Fruit fly (Drosophila melanogaster) whole organism, embryonic: ENCODE measurements around the gene CG34357.

ENCODE experiments used
- CG10321 ChIP-seq: fragments of 200-800 bp; sonication (Bioruptor generic); IDR thresholded peaks from 2 replicates; pipeline ENCODE4 v1.3.6; 2022; ENCODE audit warnings: missing biosample characterization, missing genetic modification characterization
- CG12236 ChIP-seq: fragments of 200-800 bp; sonication (Bioruptor generic); optimal IDR thresholded peaks from 2 replicates; lab custom pipeline; 2016; ENCODE audit warnings: missing biosample characterization, missing genetic modification characterization
- CG12391 ChIP-seq: fragments of 200-800 bp; sonication (Bioruptor generic); optimal IDR thresholded peaks from 3 replicates; lab custom pipeline; 2018; ENCODE audit warnings: missing biosample characterization, mild to moderate bottlenecking, missing genetic modification characterization, moderate library complexity
- CG13424 ChIP-seq: fragments of 200-800 bp; sonication (Bioruptor generic); optimal IDR thresholded peaks from 2 replicates; lab custom pipeline; 2019; ENCODE audit warnings: missing biosample characterization, mild to moderate bottlenecking, missing genetic modification characterization, moderate library complexity
- CG14710 ChIP-seq: fragments of 200-800 bp; sonication (Bioruptor generic); optimal IDR thresholded peaks from 3 replicates; lab custom pipeline; 2019; ENCODE audit warnings: missing biosample characterization, mild to moderate bottlenecking, missing genetic modification characterization, moderate library complexity
- CG15479 ChIP-seq: fragments of 200-800 bp; sonication (Bioruptor generic); optimal IDR thresholded peaks from 3 replicates; lab custom pipeline; 2019; ENCODE audit warnings: missing biosample characterization, mild to moderate bottlenecking, missing genetic modification characterization, moderate library complexity
- CG17328 ChIP-seq: fragments of 200-800 bp; sonication (Bioruptor generic); IDR thresholded peaks from 2 replicates; pipeline ENCODE4 v1.3.6; 2022; ENCODE audit warnings: missing biosample characterization, missing genetic modification characterization
- CG17385 ChIP-seq: fragments of 200-800 bp; sonication (Bioruptor generic); optimal IDR thresholded peaks from 3 replicates; lab custom pipeline; 2018; ENCODE audit warnings: missing biosample characterization, mild to moderate bottlenecking, missing genetic modification characterization
- CG18476 ChIP-seq: fragments of 200-800 bp; sonication (Bioruptor generic); optimal IDR thresholded peaks from 2 replicates; lab custom pipeline; 2016; ENCODE audit warnings: missing biosample characterization, mild to moderate bottlenecking, missing genetic modification characterization
- CG2678 ChIP-seq: fragments of 200-800 bp; sonication (Bioruptor generic); optimal IDR thresholded peaks from 3 replicates; lab custom pipeline; 2019; ENCODE audit warnings: missing biosample characterization, mild to moderate bottlenecking, missing genetic modification characterization, moderate library complexity
- CG42726 ChIP-seq: fragments of 200-800 bp; sonication (Bioruptor generic); IDR thresholded peaks from 2 replicates; pipeline ENCODE4 v1.3.6; 2022; ENCODE audit warnings: missing biosample characterization, missing genetic modification characterization; ENCODE audit not compliant: partially characterized antibody
- CG4328 ChIP-seq: fragments of 200-800 bp; sonication (Bioruptor generic); optimal IDR thresholded peaks from 3 replicates; lab custom pipeline; 2017; ENCODE audit warnings: missing biosample characterization, missing genetic modification reagents, missing genetic modification characterization
- CG5180 ChIP-seq: fragments of 200-800 bp; sonication (Bioruptor generic); optimal IDR thresholded peaks from 3 replicates; lab custom pipeline; 2017; ENCODE audit warnings: missing biosample characterization, missing genetic modification characterization, mild to moderate bottlenecking, moderate library complexity, missing genetic modification reagents
- CG5953 ChIP-seq: fragments of 200-800 bp; sonication (Bioruptor generic); IDR thresholded peaks from 2 replicates; pipeline ENCODE4 v1.3.6; 2022; ENCODE audit warnings: missing biosample characterization, missing genetic modification characterization
- CG6689 ChIP-seq: fragments of 200-800 bp; sonication (Bioruptor generic); IDR thresholded peaks from 2 replicates; pipeline ENCODE4 v1.3.6; 2022; ENCODE audit warnings: missing biosample characterization, missing genetic modification characterization
- CG8359 ChIP-seq: fragments of 200-800 bp; sonication (Bioruptor generic); optimal IDR thresholded peaks from 2 replicates; lab custom pipeline; 2017; ENCODE audit warnings: missing biosample characterization, mild to moderate bottlenecking, missing genetic modification characterization, borderline replicate concordance
- CG9817 ChIP-seq: fragments of 200-800 bp; sonication (Bioruptor generic); optimal IDR thresholded peaks from 2 replicates; lab custom pipeline; 2018; ENCODE audit warnings: missing biosample characterization, mild to moderate bottlenecking, missing genetic modification characterization, moderate library complexity
- CTCF ChIP-seq: fragments of 200-800 bp; sonication (Bioruptor generic); optimal IDR thresholded peaks from 2 replicates; lab custom pipeline; 2017; ENCODE audit warnings: missing biosample characterization, mild to moderate bottlenecking, missing genetic modification characterization, moderate library complexity
- D19A ChIP-seq: fragments of 200-800 bp; optimal IDR thresholded peaks from 3 replicates; lab custom pipeline; 2019; ENCODE audit warnings: missing biosample characterization, mild to moderate bottlenecking, missing genetic modification characterization, moderate library complexity
- D19B ChIP-seq: fragments of 200-800 bp; sonication (Bioruptor generic); optimal IDR thresholded peaks from 2 replicates; lab custom pipeline; 2017; ENCODE audit warnings: missing biosample characterization, mild to moderate bottlenecking, missing genetic modification characterization
- Dek ChIP-seq: fragments of 200-800 bp; sonication (Bioruptor generic); optimal IDR thresholded peaks from 3 replicates; lab custom pipeline; 2019; ENCODE audit warnings: missing biosample characterization, mild to moderate bottlenecking, missing genetic modification characterization, moderate library complexity
- Dref ChIP-seq: fragments of 200-800 bp; sonication (Bioruptor generic); IDR thresholded peaks from 2 replicates; pipeline ENCODE4 v1.3.6; 2022; ENCODE audit warnings: missing biosample characterization, missing genetic modification characterization
- Gsc ChIP-seq: fragments of 200-800 bp; sonication (Bioruptor generic); IDR thresholded peaks from 2 replicates; pipeline ENCODE4 v1.3.6; 2022; ENCODE audit warnings: missing biosample characterization, missing genetic modification characterization
- HHEX ChIP-seq: fragments of 200-800 bp; sonication (Bioruptor generic); optimal IDR thresholded peaks from 3 replicates; lab custom pipeline; 2017; ENCODE audit warnings: missing biosample characterization, mild to moderate bottlenecking, missing genetic modification characterization, missing genetic modification reagents
- MTF-1 ChIP-seq: fragments of 200-800 bp; sonication (Bioruptor generic); optimal IDR thresholded peaks from 2 replicates; lab custom pipeline; 2018; ENCODE audit warnings: missing biosample characterization, mild to moderate bottlenecking, missing genetic modification characterization, borderline replicate concordance
- Myb ChIP-seq: fragments of 200-800 bp; sonication (Bioruptor generic); optimal IDR thresholded peaks from 2 replicates; lab custom pipeline; 2016; ENCODE audit warnings: missing biosample characterization, missing genetic modification characterization
- NfI ChIP-seq: fragments of 200-800 bp; sonication (Bioruptor generic); optimal IDR thresholded peaks from 3 replicates; lab custom pipeline; 2018; ENCODE audit warnings: missing biosample characterization, mild to moderate bottlenecking, missing genetic modification characterization, moderate library complexity
- amos ChIP-seq: fragments of 200-800 bp; sonication (Bioruptor generic); IDR thresholded peaks from 2 replicates; pipeline ENCODE4 v1.3.6; 2022; ENCODE audit warnings: missing biosample characterization, missing genetic modification characterization; ENCODE audit not compliant: partially characterized antibody
- ash1 ChIP-seq: fragments of 200-800 bp; sonication (Bioruptor generic); optimal IDR thresholded peaks from 2 replicates; lab custom pipeline; 2018; ENCODE audit warnings: missing biosample characterization, mild to moderate bottlenecking, missing genetic modification characterization
- br ChIP-seq: fragments of >200 bp; optimal IDR thresholded peaks from 2 replicates; lab custom pipeline; 2017
- caup ChIP-seq: fragments of 200-800 bp; sonication (Bioruptor generic); optimal IDR thresholded peaks from 3 replicates; lab custom pipeline; 2017; ENCODE audit warnings: missing biosample characterization, mild to moderate bottlenecking, missing genetic modification characterization, moderate library complexity; ENCODE audit not compliant: severe bottlenecking
- chn ChIP-seq: fragments of 200-800 bp; sonication (Bioruptor generic); optimal IDR thresholded peaks from 2 replicates; lab custom pipeline; 2016; ENCODE audit warnings: missing biosample characterization, missing genetic modification characterization
- ci ChIP-seq: fragments of 200-800 bp; sonication (Bioruptor generic); IDR thresholded peaks from 3 replicates; pipeline ENCODE4 v1.3.6; 2022; ENCODE audit warnings: missing biosample characterization, missing genetic modification characterization
- crp ChIP-seq, 2 experiments: fragments of 200-800 bp; sonication (Bioruptor generic); optimal IDR thresholded peaks; 2 replicates in 1 of 2; 3 replicates in 1 of 2; lab custom pipeline; 2017; ENCODE audit warnings: missing biosample characterization in 2 of 2, missing genetic modification characterization in 2 of 2, mild to moderate bottlenecking in 1 of 2, moderate library complexity in 1 of 2
- dmrt99B ChIP-seq: fragments of 200-800 bp; sonication (Bioruptor generic); optimal IDR thresholded peaks from 2 replicates; lab custom pipeline; 2018; ENCODE audit warnings: missing biosample characterization, mild to moderate bottlenecking, missing genetic modification characterization, moderate library complexity
- ind ChIP-seq: fragments of 200-800 bp; sonication (Bioruptor generic); optimal IDR thresholded peaks from 3 replicates; lab custom pipeline; 2016; ENCODE audit warnings: missing biosample characterization, missing genetic modification characterization
- mam ChIP-seq: fragments of 200-800 bp; sonication (Bioruptor generic); optimal IDR thresholded peaks from 3 replicates; lab custom pipeline; 2016; ENCODE audit warnings: missing biosample characterization, missing genetic modification characterization
- nau ChIP-seq: fragments of 200-800 bp; sonication (Bioruptor generic); optimal IDR thresholded peaks from 3 replicates; lab custom pipeline; 2017; ENCODE audit warnings: missing biosample characterization, mild to moderate bottlenecking, missing genetic modification characterization, missing genetic modification reagents
- nmo ChIP-seq: fragments of 200-800 bp; sonication (Bioruptor generic); optimal IDR thresholded peaks from 2 replicates; lab custom pipeline; 2018; ENCODE audit warnings: missing biosample characterization, mild to moderate bottlenecking, missing genetic modification characterization, moderate library complexity
- org-1 ChIP-seq: fragments of 200-800 bp; sonication (Bioruptor generic); optimal IDR thresholded peaks from 2 replicates; lab custom pipeline; 2017; ENCODE audit warnings: missing biosample characterization, missing genetic modification characterization
- pho ChIP-seq: fragments of 200-800 bp; sonication (Bioruptor generic); optimal IDR thresholded peaks from 2 replicates; lab custom pipeline; 2016; ENCODE audit warnings: missing biosample characterization, missing genetic modification characterization
- pita ChIP-seq: fragments of 200-800 bp; sonication (Bioruptor generic); optimal IDR thresholded peaks from 2 replicates; lab custom pipeline; 2017; ENCODE audit warnings: missing biosample characterization, mild to moderate bottlenecking, missing genetic modification characterization
- schlank ChIP-seq: fragments of 200-800 bp; sonication (Bioruptor generic); optimal IDR thresholded peaks from 2 replicates; lab custom pipeline; 2018; ENCODE audit warnings: missing biosample characterization, mild to moderate bottlenecking, missing genetic modification characterization
- sob ChIP-seq: fragments of 200-800 bp; sonication (Bioruptor generic); IDR thresholded peaks from 2 replicates; pipeline ENCODE4 v1.3.6; 2022; ENCODE audit warnings: missing biosample characterization, missing genetic modification characterization
- tll ChIP-seq, 2 experiments: fragments of 200-800 bp in 1 of 2; fragments of >200 bp in 1 of 2; sonication (Bioruptor generic) in 1 of 2; optimal IDR thresholded peaks; 2 replicates each; lab custom pipeline; 2017 to 2019; ENCODE audit warnings: missing biosample characterization in 2 of 2, missing genetic modification characterization in 2 of 2, mild to moderate bottlenecking in 1 of 2, moderate library complexity in 1 of 2
- toy ChIP-seq: fragments of 200-800 bp; sonication (Bioruptor generic); IDR thresholded peaks from 2 replicates; pipeline ENCODE4 v1.3.6; 2022; ENCODE audit warnings: missing biosample characterization, missing genetic modification characterization
- zen2 ChIP-seq: fragments of 200-800 bp; sonication (Bioruptor generic); IDR thresholded peaks from 3 replicates; pipeline ENCODE4 v1.3.6; 2022; ENCODE audit warnings: missing biosample characterization, missing genetic modification characterization; ENCODE audit not compliant: partially characterized antibody

The CG34357 gene

DNA sequence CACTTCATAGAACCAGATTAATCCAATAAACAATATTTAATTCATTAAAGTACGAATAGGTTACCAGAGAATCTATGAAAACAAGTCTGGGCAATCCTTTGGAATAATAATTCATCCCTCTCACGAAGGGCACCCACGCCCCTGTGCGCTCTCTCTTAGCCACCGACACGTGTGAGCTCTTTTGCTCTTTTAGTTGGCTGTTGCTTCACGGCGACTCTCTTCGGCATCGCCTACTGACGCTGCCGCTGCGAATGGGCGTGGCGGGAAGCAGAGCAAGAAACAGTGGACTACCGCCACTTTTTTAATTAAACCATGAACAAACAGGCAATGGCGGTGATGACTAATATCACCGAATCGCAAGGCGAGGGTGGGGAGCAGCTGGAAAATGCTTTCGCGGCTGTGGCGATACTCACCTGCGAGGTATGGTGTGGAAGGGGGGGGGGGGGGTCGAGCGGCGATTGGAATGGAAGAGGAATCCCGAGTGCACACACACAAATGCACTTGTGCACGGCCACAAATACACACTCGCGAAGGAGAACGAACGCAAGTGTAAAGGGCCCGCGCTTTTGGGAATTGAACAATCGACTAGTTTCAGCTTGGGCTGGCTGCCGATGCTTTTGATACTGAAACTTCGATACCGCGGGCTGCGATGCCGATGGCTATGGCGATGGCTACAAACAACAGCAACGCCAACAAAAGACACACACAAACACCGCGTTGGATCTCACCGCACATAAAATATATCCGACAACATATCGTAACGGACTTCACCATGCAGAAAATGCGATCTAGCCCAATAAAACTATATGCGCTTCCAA, 79.4 kb downstream of the CG34357 start (continued):
- TF ChIP-seq CG8359 (GFP tag; lab: Kevin White, UChicago) (peak; percentile 21), toy (peak; percentile 80), CTCF (GFP tag; lab: Kevin White, UChicago) (peak; percentile 8), CG5180 (GFP tag; lab: Kevin White, UChicago) (no peak), mam (GFP tag; lab: Kevin White, UChicago) (peak; percentile 91), nau (GFP tag; lab: Kevin White, UChicago) (peak; percentile 84), CG9817 (tag; lab: Kevin White, UChicago) (peak; percentile 76), ind (GFP tag; lab: Kevin White, UChicago) (peak; percentile 89), CG42726 (GFP tag; lab: Robert Waterston, UW) (no peak), CG17328 (peak; percentile 92), CG5953 (GFP tag; lab: Robert Waterston, UW) (peak; percentile 80; the same call in 1 of the 2 replicates), dmrt99B (tag; lab: Kevin White, UChicago) (peak; percentile 87), Myb (GFP tag; lab: Kevin White, UChicago) (peak; percentile 72), D19B (peak; percentile 80), ash1 (GFP tag; lab: Kevin White, UChicago) (peak; percentile 56), amos (GFP tag; lab: Robert Waterston, UW) (peak; percentile 39; the same call in 1 of the 2 replicates), br (lab: Kevin White, UChicago) (no peak), CG10321 (GFP tag; lab: Robert Waterston, UW) (no peak), MTF-1 (peak; percentile 71), Gsc (GFP tag; lab: Robert Waterston, UW) (no peak), pita (GFP tag; lab: Kevin White, UChicago) (no peak), sob (GFP tag; lab: Robert Waterston, UW) (peak; percentile 89), CG15479 (GFP tag; lab: Kevin White, UChicago) (no peak), chn (GFP tag; lab: Kevin White, UChicago) (peak; percentile 87), Dek (tag; lab: Kevin White, UChicago) (peak; percentile 77), CG13424 (tag; lab: Kevin White, UChicago) (peak; percentile 83), ci (GFP tag; lab: Robert Waterston, UW) (peak; percentile 97), Dref (GFP tag; lab: Robert Waterston, UW) (0 out of 2 replicates have a peak, but pooled peaks have one; percentile 5), pho (GFP tag; lab: Kevin White, UChicago) (peak; percentile 86), CG12391 (tag; lab: Kevin White, UChicago) (peak; percentile 84), D19A (peak; percentile 78), NfI (GFP tag; lab: Kevin White, UChicago) (peak; percentile 87), CG12236 (GFP tag; lab: Kevin White, UChicago) (peak; percentile 74), CG2678 (peak; percentile 84), CG17385 (peak; percentile 85), caup (peak; percentile 90), nmo (GFP tag; lab: Kevin White, UChicago) (peak; percentile 78), zen2 (peak; percentile 42; the same call in 1 of the 3 replicates), tll (GFP tag; optimal IDR thresholded peaks at IDR 0.05; lab: Kevin White, UChicago) (no peak), schlank (tag; lab: Kevin White, UChicago) (peak; percentile 59), org-1 (GFP tag; lab: Kevin White, UChicago) (peak; percentile 55), CG6689 (GFP tag; lab: Robert Waterston, UW) (peak; percentile 81), CG18476 (peak; percentile 84), crp (GFP tag; optimal IDR thresholded peaks at IDR 0.05; lab: Kevin White, UChicago) (peak in 1 of 2 experiments; percentile 20), CG14710 (tag; lab: Kevin White, UChicago) (peak; percentile 60), CG4328 (peak; percentile 48), HHEX (peak; percentile 91)
